Fruit fly (Drosophila melanogaster): ENCODE results near the gene CG32182.

CG32182 gene

dm6 chr3L:17758084-17758211 is at the start of gene CG32182:
CG32182 (plus strand) TSS chr3L:17758112.
- no peak for TF ChIP-seq CG34367 (tag; optimal IDR thresholded peaks at IDR 0.05)
- no peak for TF ChIP-seq Ets98B (GFP tag; IDR thresholded peaks at IDR 0.05)
- TF ChIP-seq CG17806 (tag; optimal IDR thresholded peaks at IDR 0.05): no peak
- no peak for TF ChIP-seq CG8301 (tag; optimal IDR thresholded peaks at IDR 0.05)
- no peak for TF ChIP-seq gl (tag; optimal IDR thresholded peaks at IDR 0.05)
- no peak for TF ChIP-seq CG8159 (tag; optimal IDR thresholded peaks at IDR 0.05)
- no peak for TF ChIP-seq CG32121 (GFP tag; IDR thresholded peaks at IDR 0.05)
- TF ChIP-seq EcR (GFP tag; optimal IDR thresholded peaks at IDR 0.05): no peak
- TF ChIP-seq CG15710 (tag; optimal IDR thresholded peaks at IDR 0.05): no peak

dm6 chr3L:17719754-17720153 is 38.2 kb upstream of the CG32182 start, which contains the start of gene CheB74a:
CheB74a (minus strand) TSS chr3L:17719854.
- TF ChIP-seq CG17806 (tag; optimal IDR thresholded peaks at IDR 0.05) (no peak), EcR (GFP tag; optimal IDR thresholded peaks at IDR 0.05) (no peak), Ets98B (GFP tag; IDR thresholded peaks at IDR 0.05) (no peak), gl (tag; optimal IDR thresholded peaks at IDR 0.05) (no peak)

dm6 chr3L:17729278-17729677 is 28.6 kb upstream of the CG32182 start, which contains the start of gene CG6052:
CG6052 (minus strand) TSS chr3L:17729378.
- no peak for TF ChIP-seq CG8301 (tag; optimal IDR thresholded peaks at IDR 0.05)
- TF ChIP-seq CG15710 (tag; optimal IDR thresholded peaks at IDR 0.05): no peak

dm6 chr3L:17739627-17740026 is 18.3 kb upstream of the CG32182 start:
- TF ChIP-seq CG4496 (GFP tag; IDR thresholded peaks at IDR 0.05) (no peak), CG8301 (tag; optimal IDR thresholded peaks at IDR 0.05) (no peak), Snoo (tag; optimal IDR thresholded peaks at IDR 0.05) (no peak), CG14655 (GFP tag; optimal IDR thresholded peaks at IDR 0.05) (no peak), EcR (GFP tag; optimal IDR thresholded peaks at IDR 0.05) (no peak), CG9948 (tag; optimal IDR thresholded peaks at IDR 0.05) (no peak), Ets98B (GFP tag; IDR thresholded peaks at IDR 0.05) (no peak), rn (GFP tag; IDR thresholded peaks at IDR 0.05) (no peak), CG17806 (tag; optimal IDR thresholded peaks at IDR 0.05) (no peak)

- TF ChIP-seq Ets98B (GFP tag; IDR thresholded peaks at IDR 0.05): no peak
- TF ChIP-seq CG32121 (GFP tag; IDR thresholded peaks at IDR 0.05): 0 out of 2 replicates have a peak, but pooled peaks have one; percentile 20
These were observed 17.4 kb upstream of the CG32182 start, which contains the start of gene CG7460 for dm6 chr3L:17740471-17740870. CG7460 (plus strand) TSS chr3L:17740540.

dm6 chr3L:17742531-17742930 is 15.4 kb upstream of the CG32182 start:
- no peak for TF ChIP-seq Ets98B (GFP tag; IDR thresholded peaks at IDR 0.05)
- no peak for TF ChIP-seq CG15710 (tag; optimal IDR thresholded peaks at IDR 0.05)
- no peak for TF ChIP-seq rn (GFP tag; IDR thresholded peaks at IDR 0.05)
- TF ChIP-seq CG32121 (GFP tag; IDR thresholded peaks at IDR 0.05): no peak
- no peak for TF ChIP-seq CG14655 (GFP tag; optimal IDR thresholded peaks at IDR 0.05)

- no peak for TF ChIP-seq gl (tag; optimal IDR thresholded peaks at IDR 0.05)
- no peak for TF ChIP-seq CG4496 (GFP tag; IDR thresholded peaks at IDR 0.05)
- no peak for TF ChIP-seq EcR (GFP tag; optimal IDR thresholded peaks at IDR 0.05)
- no peak for TF ChIP-seq fd96Ca (GFP tag; IDR thresholded peaks at IDR 0.05)
- TF ChIP-seq CG8301 (tag; optimal IDR thresholded peaks at IDR 0.05): no peak
- TF ChIP-seq CG12605 (GFP tag; IDR thresholded peaks at IDR 0.05): no peak
- no peak for TF ChIP-seq CG9948 (tag; optimal IDR thresholded peaks at IDR 0.05)
- no peak for TF ChIP-seq Pif1A (GFP tag; optimal IDR thresholded peaks at IDR 0.05)
- TF ChIP-seq CG15710 (tag; optimal IDR thresholded peaks at IDR 0.05): no peak
- no peak for TF ChIP-seq D1 (tag; optimal IDR thresholded peaks at IDR 0.05)
- TF ChIP-seq Snoo (tag; optimal IDR thresholded peaks at IDR 0.05): no peak
- TF ChIP-seq CG32121 (GFP tag; IDR thresholded peaks at IDR 0.05): no peak
- TF ChIP-seq CG17806 (tag; optimal IDR thresholded peaks at IDR 0.05): no peak
- TF ChIP-seq CG10348 (GFP tag; IDR thresholded peaks at IDR 0.05): no peak
- no peak for TF ChIP-seq CG8159 (tag; optimal IDR thresholded peaks at IDR 0.05)
- no peak for TF ChIP-seq CG13204 (GFP tag; optimal IDR thresholded peaks at IDR 0.05)
- no peak for TF ChIP-seq Pif1B (GFP tag; optimal IDR thresholded peaks at IDR 0.05)
- TF ChIP-seq Ets98B (GFP tag; IDR thresholded peaks at IDR 0.05): no peak
- TF ChIP-seq CG34367 (tag; optimal IDR thresholded peaks at IDR 0.05): no peak
- no peak for TF ChIP-seq rn (GFP tag; IDR thresholded peaks at IDR 0.05)
These were observed 11.2 kb upstream of the CG32182 start, which contains the start of gene CG6034 for dm6 chr3L:17746760-17747159. CG6034 (minus strand) TSS chr3L:17746860.

dm6 chr3L:17750488-17750887 is 7.4 kb upstream of the CG32182 start, which contains the start of gene Adgf-B:
Adgf-B (minus strand) TSS chr3L:17750588.
- TF ChIP-seq CG9948 (tag; optimal IDR thresholded peaks at IDR 0.05): no peak
- no peak for TF ChIP-seq CG4496 (GFP tag; IDR thresholded peaks at IDR 0.05)
- no peak for TF ChIP-seq gl (tag; optimal IDR thresholded peaks at IDR 0.05)
- TF ChIP-seq D1 (tag; optimal IDR thresholded peaks at IDR 0.05): no peak
- no peak for TF ChIP-seq rn (GFP tag; IDR thresholded peaks at IDR 0.05)
- no peak for TF ChIP-seq CG8301 (tag; optimal IDR thresholded peaks at IDR 0.05)
- TF ChIP-seq CG17806 (tag; optimal IDR thresholded peaks at IDR 0.05): no peak
- no peak for TF ChIP-seq fd96Ca (GFP tag; IDR thresholded peaks at IDR 0.05)
- no peak for TF ChIP-seq CG12605 (GFP tag; IDR thresholded peaks at IDR 0.05)

All from whole organism, pupa.